Worm (Caenorhabditis elegans) whole organism, L3 larva: ENCODE data around the gene Y71H10B.1.

Experiments
- aly-2 ChIP-seq: fragments of 150-350 bp; optimal IDR thresholded peaks from 2 replicates; lab custom pipeline; 2014; ENCODE audit warnings: missing biosample characterization, missing genetic modification characterization
- ceh-28 ChIP-seq: fragments of 150-350 bp; optimal IDR thresholded peaks from 2 replicates; lab custom pipeline; 2014; ENCODE audit warnings: missing biosample characterization, missing genetic modification reagents, missing genetic modification characterization
- daf-12 ChIP-seq: fragments of 150-350 bp; optimal IDR thresholded peaks from 2 replicates; lab custom pipeline; 2014; ENCODE audit warnings: missing biosample characterization, missing genetic modification reagents, missing genetic modification characterization
- egl-5 ChIP-seq: fragments of 150-350 bp; optimal IDR thresholded peaks from 2 replicates; lab custom pipeline; 2017; ENCODE audit warnings: missing biosample characterization, missing genetic modification reagents, missing genetic modification characterization, inconsistent platforms
- elt-1 ChIP-seq: fragments of 150-350 bp; optimal IDR thresholded peaks from 2 replicates; lab custom pipeline; 2014; ENCODE audit warnings: missing biosample characterization, missing genetic modification characterization
- elt-2 ChIP-seq: sonication (generic microtip); optimal IDR thresholded peaks from 2 replicates; lab custom pipeline; 2016; ENCODE audit warnings: missing genetic modification reagents, mild to moderate bottlenecking, missing genetic modification characterization, missing compliant biosample characterization
- elt-3 ChIP-seq, 3 experiments: fragments of 150-350 bp in 1 of 3; sonication (generic microtip) in 2 of 3; optimal IDR thresholded peaks; 2 replicates in 2 of 3; 4 replicates in 1 of 3; lab custom pipeline; 2014 to 2017; ENCODE audit warnings: missing biosample characterization in 3 of 3, missing genetic modification characterization in 3 of 3
- eor-1 ChIP-seq, 2 experiments: fragments of 150-350 bp; optimal IDR thresholded peaks; 2 replicates each; lab custom pipeline; 2014 to 2018; ENCODE audit warnings: missing biosample characterization in 2 of 2, missing genetic modification characterization in 2 of 2
- fkh-10 ChIP-seq: sonication (generic microtip); optimal IDR thresholded peaks from 2 replicates; lab custom pipeline; 2017; ENCODE audit warnings: missing biosample characterization, missing genetic modification reagents, missing genetic modification characterization
- hmg-11 ChIP-seq: sonication (generic microtip); optimal IDR thresholded peaks from 2 replicates; lab custom pipeline; 2016; ENCODE audit warnings: missing genetic modification characterization, missing compliant biosample characterization
- lin-39 ChIP-seq: fragments of 150-350 bp; optimal IDR thresholded peaks from 2 replicates; lab custom pipeline; 2018; ENCODE audit warnings: missing biosample characterization, missing genetic modification reagents, missing genetic modification characterization
- nfya-1 ChIP-seq: sonication (generic microtip); optimal IDR thresholded peaks from 2 replicates; lab custom pipeline; 2017; ENCODE audit warnings: missing genetic modification characterization, mild to moderate bottlenecking, missing compliant biosample characterization, antibody characterized with exemption, moderate library complexity; ENCODE audit not compliant: insufficient read depth
- nhr-12 ChIP-seq: fragments of 150-350 bp; optimal IDR thresholded peaks from 2 replicates; lab custom pipeline; 2014; ENCODE audit warnings: missing biosample characterization, missing genetic modification characterization
- nhr-23 ChIP-seq: fragments of 150-350 bp; optimal IDR thresholded peaks from 2 replicates; lab custom pipeline; 2014; ENCODE audit warnings: missing biosample characterization, missing genetic modification reagents, missing genetic modification characterization
- nhr-25 ChIP-seq: sonication (generic microtip); optimal IDR thresholded peaks from 2 replicates; lab custom pipeline; 2017; ENCODE audit warnings: missing biosample characterization, missing genetic modification characterization
- nhr-77 ChIP-seq: fragments of 150-350 bp; optimal IDR thresholded peaks from 2 replicates; lab custom pipeline; 2014; ENCODE audit warnings: missing biosample characterization, missing genetic modification characterization
- pha-4 ChIP-seq: fragments of 150-350 bp; optimal IDR thresholded peaks from 2 replicates; lab custom pipeline; 2014; ENCODE audit warnings: missing biosample characterization, missing genetic modification reagents, missing genetic modification characterization
- pqm-1 ChIP-seq: fragments of 150-350 bp; optimal IDR thresholded peaks from 2 replicates; lab custom pipeline; 2017; ENCODE audit warnings: missing biosample characterization, missing genetic modification characterization, inconsistent platforms
- tbx-2 ChIP-seq: sonication (generic microtip); optimal IDR thresholded peaks from 2 replicates; lab custom pipeline; 2016; ENCODE audit warnings: mild to moderate bottlenecking, missing genetic modification characterization, missing compliant biosample characterization
- unc-39 ChIP-seq: sonication (generic microtip); optimal IDR thresholded peaks from 4 replicates; lab custom pipeline; 2017; ENCODE audit warnings: missing biosample characterization, missing genetic modification characterization
- unc-62 ChIP-seq: fragments of 150-350 bp; sonication (generic microtip); optimal IDR thresholded peaks from 4 replicates; lab custom pipeline; 2014; ENCODE audit warnings: missing biosample characterization, missing genetic modification reagents, missing genetic modification characterization
- ztf-11 ChIP-seq: fragments of 150-350 bp; optimal IDR thresholded peaks from 2 replicates; lab custom pipeline; 2014; ENCODE audit warnings: missing biosample characterization, missing genetic modification characterization
- ztf-4 ChIP-seq: fragments of 150-350 bp; optimal IDR thresholded peaks from 2 replicates; lab custom pipeline; 2014; ENCODE audit warnings: missing biosample characterization, missing genetic modification characterization

Gene Y71H10B.1

ce11 chrX:2807390-2807789, 32.7 kb downstream of the Y71H10B.1 start, which contains the start of gene C14A11.5:
Gene C14A11.5, minus strand, starts transcription at chrX:2807528.
- TF ChIP-seq unc-39 = no peak
- peak; percentile 57 for TF ChIP-seq lin-39 (tag; lab: Kevin White, UChicago)
- peak; percentile 72 for TF ChIP-seq fkh-10 (GFP tag; lab: Kevin White, UChicago)
- peak; percentile 38 for TF ChIP-seq nfya-1 (tag; lab: Kevin White, UChicago)
- TF ChIP-seq, all 47 proteins: peak for 3

- TF ChIP-seq nhr-12 (no peak), pha-4 (tag; lab: Kevin White, UChicago) (peak; percentile 22), hmg-11 (tag; lab: Kevin White, UChicago) (peak; percentile 23), ceh-28 (tag; lab: Kevin White, UChicago) (no peak), ztf-11 (no peak), unc-62 (GFP tag; lab: Kevin White, UChicago) (no peak), elt-1 (tag; lab: Kevin White, UChicago) (no peak), eor-1 (tag; optimal IDR thresholded peaks at IDR 0.05; lab: Kevin White, UChicago) (no peak), nfya-1 (tag; lab: Kevin White, UChicago) (peak; percentile 20), egl-5 (no peak), lin-39 (tag; lab: Kevin White, UChicago) (peak; percentile 12)
Measured at ce11 chrX:2802562-2803165, 37.4 kb downstream of the Y71H10B.1 start, which contains the start of gene C14A11.2. Gene C14A11.2, plus strand, starts transcription at chrX:2803112.

- TF ChIP-seq egl-5 = peak; percentile 63
- TF ChIP-seq nhr-25 (tag; lab: Kevin White, UChicago) = peak; percentile 40
- no peak for TF ChIP-seq pqm-1 (tag; lab: Kevin White, UChicago)
- TF ChIP-seq aly-2 = no peak
- TF ChIP-seq daf-12 (tag; lab: Kevin White, UChicago) = no peak
Measured at ce11 chrX:2795054-2795453, 45.0 kb downstream of the Y71H10B.1 start.

- no peak for TF ChIP-seq elt-3 (tag; optimal IDR thresholded peaks at IDR 0.05; lab: Kevin White, UChicago)
- TF ChIP-seq ztf-11 = no peak
- TF ChIP-seq nhr-23 (tag; lab: Kevin White, UChicago) = no peak
- TF ChIP-seq elt-2 = no peak
- TF ChIP-seq ztf-4 (tag; lab: Kevin White, UChicago) = no peak
- no peak for TF ChIP-seq nhr-77
- peak; percentile 5 for TF ChIP-seq pha-4 (tag; lab: Kevin White, UChicago)
- TF ChIP-seq daf-12 (tag; lab: Kevin White, UChicago) = no peak
Measured at ce11 chrX:2794324-2794723, 45.8 kb downstream of the Y71H10B.1 start.

ce11 chrX:2793527-2793926, 46.6 kb downstream of the Y71H10B.1 start:
- TF ChIP-seq elt-1 (tag; lab: Kevin White, UChicago) (no peak), nhr-25 (tag; lab: Kevin White, UChicago) (peak; percentile 22), tbx-2 (tag; lab: Kevin White, UChicago) (no peak), aly-2 (no peak)
